Fruit fly (Drosophila melanogaster): ENCODE results near the gene Cpr72Eb.

The Cpr72Eb gene

dm6 chr3L:16411566-16411965, 46.9 kb downstream of the Cpr72Eb start, which contains the start of gene fax:
fax (minus strand) TSS chr3L:16411828.
- TF ChIP-seq Sry-β (GFP tag; optimal IDR thresholded peaks at IDR 0.05) (no peak), dpn (GFP tag; optimal IDR thresholded peaks at IDR 0.05) (peak in 1 of 2 experiments; percentile 10), CG5953 (GFP tag; IDR thresholded peaks at IDR 0.05) (no peak), CG14965 (GFP tag; optimal IDR thresholded peaks at IDR 0.05; ENCODE audit: borderline replicate concordance) (no peak), Meics (GFP tag; optimal IDR thresholded peaks at IDR 0.05) (no peak), HLH3B (GFP tag; IDR thresholded peaks at IDR 0.05) (0 out of 2 replicates have a peak, but pooled peaks have one; percentile 7), bigmax (GFP tag; optimal IDR thresholded peaks at IDR 0.05) (no peak), CG13287 (GFP tag; IDR thresholded peaks at IDR 0.05; ENCODE audit: partially characterized antibody) (peak; percentile 30; the same call in 1 of the 2 replicates), Six4 (GFP tag; optimal IDR thresholded peaks at IDR 0.05) (peak; percentile 58), fd64A (GFP tag; optimal IDR thresholded peaks at IDR 0.05) (no peak), CG14014 (GFP tag; IDR thresholded peaks at IDR 0.05) (no peak), fu2 (GFP tag; optimal IDR thresholded peaks at IDR 0.05) (no peak), ken (GFP tag; IDR thresholded peaks at IDR 0.05) (no peak), CG17802 (tag; optimal IDR thresholded peaks at IDR 0.05) (no peak), CG9876 (GFP tag; optimal IDR thresholded peaks at IDR 0.05) (no peak), nerfin-1 (tag; optimal IDR thresholded peaks at IDR 0.05) (peak; percentile 45), Nf-YB (GFP tag; optimal IDR thresholded peaks at IDR 0.05) (peak; percentile 39), E2f1 (GFP tag; IDR thresholded peaks at IDR 0.05) (no peak), emc (GFP tag; optimal IDR thresholded peaks at IDR 0.05) (no peak), CG13624 (GFP tag; optimal IDR thresholded peaks at IDR 0.05) (no peak), prd (optimal IDR thresholded peaks at IDR 0.05) (no peak), prd (GFP tag; IDR thresholded peaks at IDR 0.05) (no peak; the same call in 2 of the 3 replicates), CG12071 (GFP tag; optimal IDR thresholded peaks at IDR 0.05) (peak; percentile 26), CG6175 (GFP tag; IDR thresholded peaks at IDR 0.05) (peak; percentile 86), CkIIα-i1 (GFP tag; IDR thresholded peaks at IDR 0.05) (no peak), HLH54F (GFP tag; optimal IDR thresholded peaks at IDR 0.05) (no peak), repo (GFP tag; optimal IDR thresholded peaks at IDR 0.05) (no peak), abd-A (tag; optimal IDR thresholded peaks at IDR 0.05) (no peak), CG10209 (GFP tag; optimal IDR thresholded peaks at IDR 0.05) (no peak), Xrp1 (GFP tag; IDR thresholded peaks at IDR 0.05) (no peak; the same call in 1 of the 2 replicates), crol (GFP tag; IDR thresholded peaks at IDR 0.05) (no peak), hbn (GFP tag; IDR thresholded peaks at IDR 0.05; ENCODE audit: partially characterized antibody) (no peak; the same call in none of the 2 replicates), CG16863 (GFP tag; optimal IDR thresholded peaks at IDR 0.05) (no peak), aop (GFP tag; IDR thresholded peaks at IDR 0.05) (peak; percentile 46; the same call in 1 of the 2 replicates), Taf1 (GFP tag; IDR thresholded peaks at IDR 0.05) (no peak), Drgx (GFP tag; IDR thresholded peaks at IDR 0.05) (peak; percentile 40), CG10979 (tag; optimal IDR thresholded peaks at IDR 0.05) (peak; percentile 41), CG14860 (GFP tag; IDR thresholded peaks at IDR 0.05; ENCODE audit: partially characterized antibody) (no peak), ci (GFP tag; IDR thresholded peaks at IDR 0.05) (peak; percentile 74; the same call in 2 of the 3 replicates), CG13894 (tag; optimal IDR thresholded peaks at IDR 0.05) (peak; percentile 19), ato (GFP tag; IDR thresholded peaks at IDR 0.05; ENCODE audit: partially characterized antibody) (peak; percentile 38; the same call in 1 of the 2 replicates), trh (GFP tag; optimal IDR thresholded peaks at IDR 0.05) (no peak), CG30403 (GFP tag; optimal IDR thresholded peaks at IDR 0.05) (no peak), tna (GFP tag; IDR thresholded peaks at IDR 0.05; ENCODE audit: partially characterized antibody) (peak; percentile 46), NFAT (GFP tag; IDR thresholded peaks at IDR 0.05) (no peak), jing (GFP tag; optimal IDR thresholded peaks at IDR 0.05) (no peak), kay (GFP tag; optimal IDR thresholded peaks at IDR 0.05) (no peak), mirr (GFP tag; optimal IDR thresholded peaks at IDR 0.05) (no peak), CG4854 (GFP tag; optimal IDR thresholded peaks at IDR 0.05) (peak; percentile 9), cg (GFP tag; optimal IDR thresholded peaks at IDR 0.05) (peak; percentile 79), phol (tag; optimal IDR thresholded peaks at IDR 0.05) (peak; percentile 24), CTCF (GFP tag; optimal IDR thresholded peaks at IDR 0.05) (no peak)
